Worm (Caenorhabditis elegans) whole organism, L2 larva: Measurements from ENCODE around the gene nhr-196.

Source experiments
- Y55F3AM.14 ChIP-seq: fragments of 200-800 bp; sonication (Bioruptor generic); optimal IDR thresholded peaks from 2 replicates; lab custom pipeline; 2018; ENCODE audit warnings: mild to moderate bottlenecking, missing genetic modification characterization, missing compliant biosample characterization
- ceh-82 ChIP-seq: fragments of 150-350 bp; optimal IDR thresholded peaks from 2 replicates; lab custom pipeline; 2014; ENCODE audit warnings: missing biosample characterization, missing genetic modification characterization
- lin-13 ChIP-seq: fragments of 150-350 bp; optimal IDR thresholded peaks from 2 replicates; lab custom pipeline; 2014; ENCODE audit warnings: missing biosample characterization, missing genetic modification reagents, missing genetic modification characterization
- mab-5 ChIP-seq: fragments of 150-350 bp; optimal IDR thresholded peaks from 2 replicates; lab custom pipeline; 2014; ENCODE audit warnings: missing biosample characterization, missing genetic modification characterization
- nhr-129 ChIP-seq: fragments of 150-350 bp; optimal IDR thresholded peaks from 2 replicates; lab custom pipeline; 2014; ENCODE audit warnings: missing biosample characterization, missing genetic modification characterization
- nhr-237 ChIP-seq: fragments of 150-350 bp; optimal IDR thresholded peaks from 2 replicates; lab custom pipeline; 2014; ENCODE audit warnings: missing biosample characterization, missing genetic modification characterization
- nhr-6 ChIP-seq: fragments of 150-350 bp; optimal IDR thresholded peaks from 2 replicates; lab custom pipeline; 2014; ENCODE audit warnings: missing biosample characterization, missing genetic modification characterization
- skn-1 ChIP-seq: sonication (generic microtip); optimal IDR thresholded peaks from 2 replicates; lab custom pipeline; 2017; ENCODE audit warnings: missing biosample characterization, missing genetic modification characterization
- ztf-11 ChIP-seq: sonication (generic microtip); optimal IDR thresholded peaks from 2 replicates; lab custom pipeline; 2017; ENCODE audit warnings: missing biosample characterization, missing genetic modification characterization

DNA sequence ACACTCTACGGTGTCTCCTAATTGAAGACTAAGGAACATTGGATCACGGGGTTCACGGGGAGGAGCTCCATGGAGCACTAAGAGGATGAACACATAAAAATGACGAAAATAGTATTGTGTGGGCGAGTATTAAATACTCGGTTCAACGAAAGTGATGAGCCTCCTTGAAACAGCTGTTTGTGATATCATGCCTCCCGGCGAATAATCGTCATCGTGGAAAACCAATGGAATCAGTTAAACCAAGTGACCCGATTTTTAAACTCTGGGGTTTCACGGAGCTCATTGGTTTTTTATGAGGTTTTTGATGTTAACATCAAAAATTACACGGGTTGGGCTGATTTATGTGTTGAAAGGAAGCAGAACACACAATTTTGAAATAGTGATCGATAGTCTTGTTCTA, 23.9 kb upstream of the nhr-196 start:
- no peak for TF ChIP-seq nhr-237 (tag; lab: Kevin White, UChicago)
- no peak for TF ChIP-seq ceh-82
- no peak for TF ChIP-seq lin-13 (GFP tag; lab: Kevin White, UChicago)
- peak; percentile 0 for TF ChIP-seq nhr-129
- no peak for TF ChIP-seq Y55F3AM.14 (GFP tag; lab: Kevin White, UChicago)
- no peak for TF ChIP-seq ztf-11 (tag; lab: Kevin White, UChicago)
- no peak for TF ChIP-seq skn-1 (tag; lab: Kevin White, UChicago)
- TF ChIP-seq nhr-6, result no peak
- TF ChIP-seq mab-5 (tag; lab: Kevin White, UChicago), result no peak
